Worm (Caenorhabditis elegans) whole organism, young adult: Measurements from ENCODE around the gene igeg-2.
A peak's percentile ranks its signal among the peaks of the same experiment; 100 is the strongest.

Experiments used
- B0035.1 ChIP-seq: sonication (generic microtip); optimal IDR thresholded peaks from 2 replicates; lab custom pipeline; 2016; ENCODE audit warnings: missing genetic modification characterization, mild to moderate bottlenecking, missing compliant biosample characterization, missing genotype, missing genetic modification reagents
- B0336.3 ChIP-seq: fragments of 200-800 bp; sonication (Bioruptor generic); IDR thresholded peaks from 2 replicates; pipeline ENCODE4 v1.3.6; 2022; ENCODE audit warnings: missing genetic modification characterization, missing compliant biosample characterization
- D2030.7 ChIP-seq: fragments of 200-800 bp; sonication (Bioruptor generic); IDR thresholded peaks from 2 replicates; pipeline ENCODE4 v1.3.6; 2022; ENCODE audit warnings: missing genetic modification reagents, missing genetic modification characterization, missing compliant biosample characterization
- F33H1.4 ChIP-seq: fragments of 200-800 bp; sonication (Bioruptor generic); IDR thresholded peaks from 2 replicates; pipeline ENCODE4 v1.3.6; 2022; ENCODE audit warnings: missing genetic modification reagents, missing genetic modification characterization, missing compliant biosample characterization
- F49E8.2 ChIP-seq: sonication (generic microtip); optimal IDR thresholded peaks from 3 replicates; lab custom pipeline; 2017; ENCODE audit warnings: missing genetic modification characterization, mild to moderate bottlenecking, missing compliant biosample characterization, antibody characterized with exemption, moderate library complexity; ENCODE audit not compliant: insufficient read depth
- F57A8.1 ChIP-seq: fragments of 200-800 bp; sonication (Bioruptor generic); optimal IDR thresholded peaks from 2 replicates; lab custom pipeline; 2018; ENCODE audit warnings: mild to moderate bottlenecking, missing genetic modification characterization, moderate library complexity, missing compliant biosample characterization
- K11D2.4 ChIP-seq: fragments of 200-800 bp; sonication (Bioruptor generic); IDR thresholded peaks from 2 replicates; pipeline ENCODE4 v1.3.6; 2022; ENCODE audit warnings: missing genetic modification reagents, missing genetic modification characterization, missing compliant biosample characterization
- K12H6.12 ChIP-seq: fragments of 200-800 bp; sonication (Bioruptor generic); optimal IDR thresholded peaks from 2 replicates; lab custom pipeline; 2018; ENCODE audit warnings: mild to moderate bottlenecking, missing genetic modification characterization, missing compliant biosample characterization
- Y53F4B.3 ChIP-seq: fragments of 200-800 bp; sonication (Bioruptor generic); IDR thresholded peaks from 2 replicates; pipeline ENCODE4 v1.3.6; 2022; ENCODE audit warnings: missing genetic modification reagents, missing genetic modification characterization, missing compliant biosample characterization
- Y53G8AR.9 ChIP-seq: fragments of 200-800 bp; sonication (Bioruptor generic); conservative IDR thresholded peaks from 2 replicates; pipeline ENCODE4 v1.3.6; 2022; ENCODE audit warnings: missing genetic modification reagents, missing genetic modification characterization, missing compliant biosample characterization
- aptf-2 ChIP-seq: fragments of 200-800 bp; sonication (Bioruptor generic); conservative IDR thresholded peaks from 2 replicates; pipeline ENCODE4 v1.3.6; 2022; ENCODE audit warnings: missing genetic modification reagents, missing genetic modification characterization, missing compliant biosample characterization
- attf-5 ChIP-seq: fragments of 200-800 bp; sonication (Bioruptor generic); optimal IDR thresholded peaks from 2 replicates; lab custom pipeline; 2018; ENCODE audit warnings: mild to moderate bottlenecking, missing genetic modification characterization, missing compliant biosample characterization
- cebp-2 ChIP-seq: fragments of 200-800 bp; sonication (Bioruptor generic); IDR thresholded peaks from 2 replicates; pipeline ENCODE4 v1.3.6; 2022; ENCODE audit warnings: missing genetic modification characterization, missing compliant biosample characterization
- ceh-100 ChIP-seq: fragments of 200-800 bp; sonication (Bioruptor generic); IDR thresholded peaks from 2 replicates; pipeline ENCODE4 v1.3.6; 2022; ENCODE audit warnings: missing genetic modification reagents, missing genetic modification characterization, missing compliant biosample characterization
- ceh-27 ChIP-seq: fragments of 200-800 bp; sonication (Bioruptor generic); optimal IDR thresholded peaks from 2 replicates; lab custom pipeline; 2018; ENCODE audit warnings: mild to moderate bottlenecking, missing genetic modification characterization, moderate library complexity, missing compliant biosample characterization
- ceh-79 ChIP-seq: sonication (generic microtip); optimal IDR thresholded peaks from 2 replicates; lab custom pipeline; 2017; ENCODE audit warnings: mild to moderate bottlenecking, missing genetic modification characterization, missing compliant biosample characterization
- chd-7 ChIP-seq: sonication (generic microtip); optimal IDR thresholded peaks from 2 replicates; lab custom pipeline; 2016; ENCODE audit warnings: mild to moderate bottlenecking, missing genetic modification characterization, moderate library complexity, missing compliant biosample characterization
- dpl-1 ChIP-seq: fragments of 150-350 bp; optimal IDR thresholded peaks from 2 replicates; lab custom pipeline; 2014; ENCODE audit warnings: missing biosample characterization, missing genetic modification reagents, missing genetic modification characterization
- ekl-4 ChIP-seq: fragments of 200-800 bp; sonication (Bioruptor generic); IDR thresholded peaks from 2 replicates; pipeline ENCODE4 v1.3.6; 2022; ENCODE audit warnings: missing genetic modification reagents, missing genetic modification characterization, missing compliant biosample characterization
- ets-4 ChIP-seq: fragments of 200-800 bp; sonication (Bioruptor generic); optimal IDR thresholded peaks from 2 replicates; lab custom pipeline; 2018; ENCODE audit warnings: mild to moderate bottlenecking, missing genetic modification characterization, missing compliant biosample characterization
- hmg-1.2 ChIP-seq: fragments of 200-800 bp; sonication (Bioruptor generic); IDR thresholded peaks from 2 replicates; pipeline ENCODE4 v1.3.6; 2022; ENCODE audit warnings: missing genetic modification reagents, missing genetic modification characterization, missing compliant biosample characterization
- lag-1 ChIP-seq: fragments of 200-800 bp; sonication (Bioruptor generic); IDR thresholded peaks from 2 replicates; pipeline ENCODE4 v1.3.6; 2022; ENCODE audit warnings: missing genetic modification reagents, missing genetic modification characterization, missing compliant biosample characterization
- lin-54 ChIP-seq: fragments of 200-800 bp; sonication (Bioruptor generic); optimal IDR thresholded peaks from 2 replicates; lab custom pipeline; 2018; ENCODE audit warnings: mild to moderate bottlenecking, missing genetic modification characterization, missing compliant biosample characterization
- lir-1 ChIP-seq: fragments of 200-800 bp; sonication (Bioruptor generic); conservative IDR thresholded peaks from 2 replicates; pipeline ENCODE4 v1.3.6; 2022; ENCODE audit warnings: missing genetic modification reagents, missing genetic modification characterization, missing compliant biosample characterization
- madf-10 ChIP-seq: sonication (generic microtip); optimal IDR thresholded peaks from 2 replicates; lab custom pipeline; 2016; ENCODE audit warnings: mild to moderate bottlenecking, missing genetic modification characterization, missing compliant biosample characterization
- madf-8 ChIP-seq: fragments of 200-800 bp; sonication (Bioruptor generic); conservative IDR thresholded peaks from 2 replicates; pipeline ENCODE4 v1.3.6; 2022; ENCODE audit warnings: missing genetic modification reagents, missing genetic modification characterization, missing compliant biosample characterization
- mcd-1 ChIP-seq: fragments of 200-800 bp; sonication (Bioruptor generic); IDR thresholded peaks from 2 replicates; pipeline ENCODE4 v1.3.6; 2022; ENCODE audit warnings: missing genetic modification reagents, missing genetic modification characterization, missing compliant biosample characterization
- mes-4 ChIP-seq: sonication (generic microtip); optimal IDR thresholded peaks from 2 replicates; lab custom pipeline; 2016; ENCODE audit warnings: missing genotype, missing genetic modification characterization, missing compliant biosample characterization
- nfya-1 ChIP-seq: sonication (generic microtip); optimal IDR thresholded peaks from 2 replicates; lab custom pipeline; 2017; ENCODE audit warnings: antibody characterized with exemption, missing compliant biosample characterization, missing genetic modification characterization, borderline replicate concordance; ENCODE audit not compliant: insufficient read depth
- nhr-27 ChIP-seq: fragments of 200-800 bp; sonication (Bioruptor generic); optimal IDR thresholded peaks from 2 replicates; lab custom pipeline; 2018; ENCODE audit warnings: mild to moderate bottlenecking, missing genetic modification characterization, moderate library complexity, missing compliant biosample characterization
- pha-4 ChIP-seq: fragments of 150-350 bp; sonication (generic microtip); optimal IDR thresholded peaks from 2 replicates; lab custom pipeline; 2014; ENCODE audit warnings: missing biosample characterization, missing genetic modification reagents, missing genetic modification characterization
- rec-8 ChIP-seq, 2 experiments: sonication (generic microtip); optimal IDR thresholded peaks; 2 replicates each; lab custom pipeline; 2016; ENCODE audit warnings: mild to moderate bottlenecking in 2 of 2, missing genetic modification characterization in 2 of 2, missing genetic modification reagents in 2 of 2, missing genotype in 2 of 2, missing biosample characterization in 1 of 2, missing compliant biosample characterization in 1 of 2, moderate library complexity in 1 of 2
- snpc-1.3 ChIP-seq: sonication (generic microtip); optimal IDR thresholded peaks from 2 replicates; lab custom pipeline; 2017; ENCODE audit warnings: missing genetic modification characterization, mild to moderate bottlenecking, missing compliant biosample characterization, antibody characterized with exemption, moderate library complexity, missing genotype, missing genetic modification reagents; ENCODE audit not compliant: insufficient read depth
- snpc-4 ChIP-seq, 5 experiments: fragments of 150-350 bp in 1 of 5; sonication (generic microtip) in 4 of 5; optimal IDR thresholded peaks; 2 replicates each; lab custom pipeline; 2014 to 2018; ENCODE audit warnings: missing genetic modification characterization in 5 of 5, missing biosample characterization in 3 of 5, antibody characterized with exemption in 2 of 5, mild to moderate bottlenecking in 2 of 5, missing compliant biosample characterization in 2 of 5, missing genotype in 2 of 5, moderate library complexity in 2 of 5, missing genetic modification reagents in 1 of 5
- somi-1 ChIP-seq: fragments of 200-800 bp; sonication (Bioruptor generic); optimal IDR thresholded peaks from 2 replicates; lab custom pipeline; 2018; ENCODE audit warnings: mild to moderate bottlenecking, missing genetic modification characterization, missing compliant biosample characterization
- sptf-2 ChIP-seq: fragments of 200-800 bp; sonication (Bioruptor generic); optimal IDR thresholded peaks from 2 replicates; lab custom pipeline; 2018; ENCODE audit warnings: mild to moderate bottlenecking, missing genetic modification characterization, missing compliant biosample characterization
- tbx-9 ChIP-seq: sonication (generic microtip); optimal IDR thresholded peaks from 2 replicates; lab custom pipeline; 2016; ENCODE audit warnings: borderline replicate concordance, missing genetic modification characterization, inconsistent platforms, missing compliant biosample characterization
- zim-3 ChIP-seq: sonication (generic microtip); optimal IDR thresholded peaks from 2 replicates; lab custom pipeline; 2017; ENCODE audit warnings: mild to moderate bottlenecking, missing genetic modification characterization, moderate library complexity, missing compliant biosample characterization
- ztf-18 ChIP-seq: sonication (generic microtip); optimal IDR thresholded peaks from 2 replicates; lab custom pipeline; 2016; ENCODE audit warnings: missing genotype, mild to moderate bottlenecking, missing genetic modification characterization, missing compliant biosample characterization
- ztf-25 ChIP-seq: fragments of 200-800 bp; sonication (Bioruptor generic); IDR thresholded peaks from 2 replicates; pipeline ENCODE4 v1.3.6; 2022; ENCODE audit warnings: missing genetic modification reagents, missing genetic modification characterization, missing compliant biosample characterization
- ztf-3 ChIP-seq: fragments of 200-800 bp; sonication (Bioruptor generic); optimal IDR thresholded peaks from 2 replicates; lab custom pipeline; 2018; ENCODE audit warnings: mild to moderate bottlenecking, missing genetic modification characterization, missing compliant biosample characterization

igeg-2 gene

ce11 chrX:11465215-11465614, 18.8 kb upstream of the igeg-2 start, which contains the start of gene lin-14 (continued):
- TF ChIP-seq ceh-27 (no peak), somi-1 (GFP tag; lab: Kevin White, UChicago) (peak; percentile 52), K12H6.12 (tag; lab: Kevin White, UChicago) (peak; percentile 44), lin-54 (GFP tag; lab: Kevin White, UChicago) (no peak), hmg-1.2 (GFP tag; lab: Robert Waterston, UW) (peak; percentile 73; the same call in 1 of the 2 replicates), mes-4 (tag; lab: Kevin White, UChicago) (no peak), B0035.1 (tag; lab: Kevin White, UChicago) (no peak), tbx-9 (tag; lab: Kevin White, UChicago) (no peak), ets-4 (no peak), Y53G8AR.9 (GFP tag; lab: Robert Waterston, UW) (no peak), F57A8.1 (GFP tag; lab: Kevin White, UChicago) (no peak), pha-4 (tag; lab: Kevin White, UChicago) (no peak), nhr-27 (no peak), aptf-2 (GFP tag; lab: Robert Waterston, UW) (no peak), lag-1 (no peak), nfya-1 (tag; lab: Kevin White, UChicago) (no peak), lir-1 (GFP tag; lab: Robert Waterston, UW) (no peak), rec-8 (tag; optimal IDR thresholded peaks at IDR 0.05; lab: Kevin White, UChicago) (no peak), ztf-3 (GFP tag; lab: Kevin White, UChicago) (no peak), K11D2.4 (GFP tag; lab: Robert Waterston, UW) (0 out of 2 replicates have a peak, but pooled peaks have one; percentile 24), chd-7 (tag; lab: Kevin White, UChicago) (peak; percentile 2), snpc-1.3 (tag; lab: Kevin White, UChicago) (no peak), sptf-2 (GFP tag; lab: Kevin White, UChicago) (no peak), F49E8.2 (tag; lab: Kevin White, UChicago) (no peak), D2030.7 (no peak), snpc-4 (GFP tag; optimal IDR thresholded peaks at IDR 0.05; lab: Kevin White, UChicago) (no peak), snpc-4 (tag; optimal IDR thresholded peaks at IDR 0.05; lab: Kevin White, UChicago) (no peak), madf-10 (tag; lab: Kevin White, UChicago) (no peak), ekl-4 (no peak), B0336.3 (no peak), Y53F4B.3 (GFP tag; lab: Robert Waterston, UW) (no peak), madf-8 (GFP tag; lab: Robert Waterston, UW) (no peak), ceh-100 (no peak), zim-3 (no peak), mcd-1 (GFP tag; lab: Robert Waterston, UW) (peak; percentile 40; the same call in 1 of the 2 replicates), cebp-2 (GFP tag; lab: Robert Waterston, UW) (0 out of 2 replicates have a peak, but pooled peaks have one; percentile 63), ceh-79 (tag; lab: Kevin White, UChicago) (no peak), attf-5 (GFP tag; lab: Kevin White, UChicago) (peak; percentile 1), dpl-1 (GFP tag; lab: Kevin White, UChicago) (no peak), ztf-18 (tag; lab: Kevin White, UChicago) (no peak), ztf-25 (GFP tag; lab: Robert Waterston, UW) (no peak), F33H1.4 (GFP tag; lab: Robert Waterston, UW) (no peak)
